Worm (Caenorhabditis elegans) whole organism, L2 larva: ENCODE data around the gene T16A1.2.
"Not testable (repeated sequence)": the region's sequence is repeated elsewhere in the genome, so short reads cannot be mapped to it uniquely, and the experiment has no call there.

Source experiments
- C34F6.9 ChIP-seq: fragments of 150-350 bp; optimal IDR thresholded peaks from 2 replicates; lab custom pipeline; 2014; ENCODE audit warnings: missing biosample characterization, missing genetic modification characterization
- F13H6.1 ChIP-seq: sonication (generic microtip); optimal IDR thresholded peaks from 2 replicates; lab custom pipeline; 2016; ENCODE audit warnings: missing genetic modification characterization, missing compliant biosample characterization
- R02D3.7 ChIP-seq: fragments of 150-350 bp; optimal IDR thresholded peaks from 2 replicates; lab custom pipeline; 2014; ENCODE audit warnings: missing biosample characterization, missing genetic modification characterization
- Y55F3AM.14 ChIP-seq: fragments of 200-800 bp; sonication (Bioruptor generic); optimal IDR thresholded peaks from 2 replicates; lab custom pipeline; 2018; ENCODE audit warnings: mild to moderate bottlenecking, missing genetic modification characterization, missing compliant biosample characterization
- alr-1 ChIP-seq: fragments of 150-350 bp; optimal IDR thresholded peaks from 2 replicates; lab custom pipeline; 2014; ENCODE audit warnings: missing biosample characterization, missing genetic modification characterization
- aly-2 ChIP-seq: fragments of 150-350 bp; optimal IDR thresholded peaks from 2 replicates; lab custom pipeline; 2014; ENCODE audit warnings: missing biosample characterization, missing genetic modification characterization
- ama-1 ChIP-seq: fragments of 150-350 bp; optimal IDR thresholded peaks from 2 replicates; lab custom pipeline; 2018; ENCODE audit warnings: inconsistent platforms
- blmp-1 ChIP-seq: sonication (generic microtip); optimal IDR thresholded peaks from 2 replicates; lab custom pipeline; 2017; ENCODE audit warnings: missing genetic modification characterization, mild to moderate bottlenecking, missing compliant biosample characterization, antibody characterized with exemption, moderate library complexity; ENCODE audit not compliant: insufficient read depth
- ceh-16 ChIP-seq: fragments of 150-350 bp; optimal IDR thresholded peaks from 2 replicates; lab custom pipeline; 2014; ENCODE audit warnings: missing biosample characterization, missing genetic modification characterization
- egl-27 ChIP-seq: sonication (generic microtip); optimal IDR thresholded peaks from 3 replicates; lab custom pipeline; 2017; ENCODE audit warnings: missing biosample characterization, missing genetic modification reagents, missing genetic modification characterization
- elt-1 ChIP-seq: fragments of 150-350 bp; optimal IDR thresholded peaks from 2 replicates; lab custom pipeline; 2014; ENCODE audit warnings: missing biosample characterization, missing genetic modification characterization
- elt-3 ChIP-seq: sonication (generic microtip); optimal IDR thresholded peaks from 2 replicates; lab custom pipeline; 2017; ENCODE audit warnings: missing biosample characterization, missing genetic modification characterization
- gmeb-1 ChIP-seq: fragments of 150-350 bp; optimal IDR thresholded peaks from 2 replicates; lab custom pipeline; 2014; ENCODE audit warnings: missing biosample characterization, missing genetic modification characterization
- lsy-2 ChIP-seq, 2 experiments: fragments of 150-350 bp in 1 of 2; sonication (generic microtip) in 1 of 2; optimal IDR thresholded peaks; 2 replicates each; lab custom pipeline; 2014 to 2017; ENCODE audit warnings: missing biosample characterization in 2 of 2, missing genetic modification characterization in 2 of 2
- nhr-10 ChIP-seq: sonication (generic microtip); optimal IDR thresholded peaks from 2 replicates; lab custom pipeline; 2017; ENCODE audit warnings: missing biosample characterization, missing genetic modification characterization
- nhr-11 ChIP-seq: fragments of 150-350 bp; optimal IDR thresholded peaks from 2 replicates; lab custom pipeline; 2014; ENCODE audit warnings: missing biosample characterization, missing genetic modification characterization
- nhr-12 ChIP-seq: fragments of 150-350 bp; optimal IDR thresholded peaks from 2 replicates; lab custom pipeline; 2014; ENCODE audit warnings: missing biosample characterization, missing genetic modification characterization
- nhr-21 ChIP-seq: fragments of 150-350 bp; optimal IDR thresholded peaks from 2 replicates; lab custom pipeline; 2014; ENCODE audit warnings: missing biosample characterization, missing genetic modification characterization
- nhr-237 ChIP-seq: fragments of 150-350 bp; optimal IDR thresholded peaks from 2 replicates; lab custom pipeline; 2014; ENCODE audit warnings: missing biosample characterization, missing genetic modification characterization
- nhr-25 ChIP-seq: fragments of 150-350 bp; sonication (generic microtip); optimal IDR thresholded peaks from 3 replicates; lab custom pipeline; 2014; ENCODE audit warnings: missing biosample characterization, missing genetic modification characterization
- nhr-6 ChIP-seq: fragments of 150-350 bp; optimal IDR thresholded peaks from 2 replicates; lab custom pipeline; 2014; ENCODE audit warnings: missing biosample characterization, missing genetic modification characterization
- peb-1 ChIP-seq: fragments of 150-350 bp; optimal IDR thresholded peaks from 2 replicates; lab custom pipeline; 2014; ENCODE audit warnings: missing biosample characterization, missing genetic modification characterization
- skn-1 ChIP-seq: sonication (generic microtip); optimal IDR thresholded peaks from 2 replicates; lab custom pipeline; 2017; ENCODE audit warnings: missing biosample characterization, missing genetic modification characterization
- sma-3 ChIP-seq: sonication (generic microtip); optimal IDR thresholded peaks from 2 replicates; lab custom pipeline; 2016; ENCODE audit warnings: missing genetic modification reagents, missing genetic modification characterization, missing compliant biosample characterization
- sma-9 ChIP-seq, 2 experiments: fragments of 150-350 bp in 1 of 2; sonication (generic microtip) in 1 of 2; optimal IDR thresholded peaks; 2 replicates each; lab custom pipeline; 2014 to 2016; ENCODE audit warnings: missing genetic modification characterization in 2 of 2, mild to moderate bottlenecking in 1 of 2, missing biosample characterization in 1 of 2, missing compliant biosample characterization in 1 of 2, missing genetic modification reagents in 1 of 2, moderate library complexity in 1 of 2
- snpc-4 ChIP-seq: fragments of 150-350 bp; optimal IDR thresholded peaks from 2 replicates; lab custom pipeline; 2014; ENCODE audit warnings: missing biosample characterization, missing genetic modification characterization
- unc-39 ChIP-seq: fragments of 150-350 bp; optimal IDR thresholded peaks from 2 replicates; lab custom pipeline; 2014; ENCODE audit warnings: missing biosample characterization, missing genetic modification characterization
- unc-55 ChIP-seq: fragments of 150-350 bp; sonication (generic microtip); optimal IDR thresholded peaks from 3 replicates; lab custom pipeline; 2014; ENCODE audit warnings: missing biosample characterization, missing genetic modification reagents, missing genetic modification characterization
- ztf-1 ChIP-seq: fragments of 200-800 bp; sonication (Bioruptor generic); conservative IDR thresholded peaks from 2 replicates; pipeline ENCODE4 v1.3.6; 2022; ENCODE audit warnings: missing genetic modification characterization, missing compliant biosample characterization
- ztf-11 ChIP-seq: sonication (generic microtip); optimal IDR thresholded peaks from 2 replicates; lab custom pipeline; 2017; ENCODE audit warnings: missing biosample characterization, missing genetic modification characterization

T16A1.2 gene

ce11 chrII:2064497-2064896, 30.9 kb upstream of the T16A1.2 start, which contains the start of gene fbxb-6:
Gene fbxb-6 (plus strand): TSS chrII:2064797.
- TF ChIP-seq skn-1 (tag; lab: Kevin White, UChicago) = no peak
- no peak for TF ChIP-seq unc-55 (GFP tag; lab: Kevin White, UChicago)
- no peak for TF ChIP-seq Y55F3AM.14 (GFP tag; lab: Kevin White, UChicago)
- no peak for TF ChIP-seq gmeb-1
- no peak for TF ChIP-seq nhr-25
- TF ChIP-seq snpc-4 (tag; lab: Kevin White, UChicago) = no peak
- TF ChIP-seq peb-1 (tag; lab: Kevin White, UChicago) = no peak
- no peak for TF ChIP-seq elt-1 (tag; lab: Kevin White, UChicago)
- no peak for TF ChIP-seq nhr-6 (tag; lab: Kevin White, UChicago)
- no peak for TF ChIP-seq egl-27 (tag; lab: Kevin White, UChicago)
- no peak for TF ChIP-seq ztf-1 (GFP tag; lab: Robert Waterston, UW)
- no peak for TF ChIP-seq unc-39 (tag; lab: Kevin White, UChicago)
- TF ChIP-seq aly-2 (tag; lab: Kevin White, UChicago) = no peak

- TF ChIP-seq nhr-11 (tag; lab: Kevin White, UChicago); ama-1 (lab: Kevin White, UChicago); nhr-237 (tag; lab: Kevin White, UChicago): not testable (repeated sequence)
Observed at ce11 chrII:2067451-2068021, 27.9 kb upstream of the T16A1.2 start, which contains the start of gene F07E5.12. Gene F07E5.12 (plus strand): TSS chrII:2067971.

ce11 chrII:2071429-2071828, 24.0 kb upstream of the T16A1.2 start, which contains the start of gene F07E5.7:
Gene F07E5.7 (minus strand): TSS chrII:2071529.
- TF ChIP-seq sma-3 (GFP tag; lab: Kevin White, UChicago) (no peak), nhr-10 (tag; lab: Kevin White, UChicago) (no peak), ztf-11 (no peak), alr-1 (tag; lab: Kevin White, UChicago) (no peak), R02D3.7 (no peak), nhr-25 (no peak)
- TF ChIP-seq, all 48 proteins: peak for 0

ce11 chrII:2075513-2075912, 19.9 kb upstream of the T16A1.2 start, which contains the start of gene F07E5.8:
Gene F07E5.8 (minus strand): TSS chrII:2075613.
- TF ChIP-seq elt-3 (tag; lab: Kevin White, UChicago) = no peak
- TF ChIP-seq lsy-2 (tag; optimal IDR thresholded peaks at IDR 0.05; lab: Kevin White, UChicago) = no peak
- TF ChIP-seq unc-39 (tag; lab: Kevin White, UChicago) = no peak
- no peak for TF ChIP-seq F13H6.1 (tag; lab: Kevin White, UChicago)
- TF ChIP-seq elt-1 (tag; lab: Kevin White, UChicago) = no peak
- no peak for TF ChIP-seq ceh-16
- TF ChIP-seq nhr-12 (tag; lab: Kevin White, UChicago) = no peak
- TF ChIP-seq unc-55 (GFP tag; lab: Kevin White, UChicago) = no peak
- TF ChIP-seq blmp-1 = no peak
- TF ChIP-seq C34F6.9 (tag; lab: Kevin White, UChicago) = no peak

ce11 chrII:2076467-2076866, 18.9 kb upstream of the T16A1.2 start:
- TF ChIP-seq nhr-21 (tag; lab: Kevin White, UChicago) = no peak

ce11 chrII:2080425-2080824, 15.0 kb upstream of the T16A1.2 start, which contains the start of gene F07E5.9:
Gene F07E5.9 (minus strand): TSS chrII:2080525.
- TF ChIP-seq elt-3 (tag; lab: Kevin White, UChicago) = no peak
- TF ChIP-seq nhr-10 (tag; lab: Kevin White, UChicago) = no peak
- TF ChIP-seq peb-1 (tag; lab: Kevin White, UChicago) = no peak
- no peak for TF ChIP-seq gmeb-1
- TF ChIP-seq ama-1 (lab: Kevin White, UChicago) = no peak
- no peak for TF ChIP-seq unc-39 (tag; lab: Kevin White, UChicago)
- no peak for TF ChIP-seq sma-3 (GFP tag; lab: Kevin White, UChicago)
- TF ChIP-seq nhr-21 (tag; lab: Kevin White, UChicago) = no peak
- TF ChIP-seq aly-2 (tag; lab: Kevin White, UChicago) = no peak
- TF ChIP-seq sma-9 (GFP tag; optimal IDR thresholded peaks at IDR 0.05; lab: Kevin White, UChicago) = no peak
- no peak for TF ChIP-seq sma-9 (tag; optimal IDR thresholded peaks at IDR 0.05; lab: Kevin White, UChicago)
- no peak for TF ChIP-seq F13H6.1 (tag; lab: Kevin White, UChicago)
